Fruit fly (Drosophila melanogaster): Measurements from ENCODE around the gene RluA-2.

The RluA-2 gene

DNA sequence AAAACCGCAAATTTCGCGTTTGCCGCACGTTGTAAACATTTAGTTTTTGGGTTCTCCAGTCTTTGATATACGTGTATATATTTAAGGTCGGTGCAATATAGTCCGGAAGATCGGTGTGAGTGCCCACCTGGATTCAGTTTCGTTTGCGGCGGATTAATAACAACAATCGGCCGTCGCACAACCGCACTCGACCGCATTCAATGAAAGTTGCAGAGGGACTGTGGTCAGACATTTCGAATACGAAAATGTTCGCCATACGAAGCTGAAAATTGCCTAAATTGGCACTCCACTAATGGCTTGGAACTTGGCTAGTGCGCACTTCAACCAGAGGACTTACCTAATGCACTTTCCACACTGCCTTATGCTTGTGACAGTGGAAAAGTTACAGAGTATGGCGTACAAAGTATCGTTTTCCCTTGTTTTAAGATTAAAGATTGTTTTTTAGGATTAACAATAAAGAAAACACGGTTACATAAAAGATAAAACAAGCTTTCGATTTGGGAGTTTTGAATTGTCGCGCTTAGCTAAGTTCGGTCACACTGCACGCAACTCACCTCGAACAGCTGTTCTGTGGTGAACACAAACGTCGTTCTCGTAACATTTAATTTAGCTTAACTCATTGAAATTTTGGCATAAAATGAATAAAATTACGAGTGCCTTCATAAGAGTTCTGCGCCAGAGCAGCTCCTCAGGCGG is 29.8 kb downstream of the RluA-2 start, which contains the start of the genes Myo31DF and CG6094 (continued):
- TF ChIP-seq so (GFP tag; IDR thresholded peaks at IDR 0.05) (no peak), Max (GFP tag; optimal IDR thresholded peaks at IDR 0.05) (no peak), Aef1 (GFP tag; IDR thresholded peaks at IDR 0.05) (no peak), Dfd (GFP tag; optimal IDR thresholded peaks at IDR 0.05) (peak in 1 of 2 experiments; percentile 44), ash1 (GFP tag; optimal IDR thresholded peaks at IDR 0.05) (peak; percentile 20), MBD-R2 (GFP tag; IDR thresholded peaks at IDR 0.05) (peak; percentile 58; the same call in 1 of the 2 replicates), HmgZ (tag; optimal IDR thresholded peaks at IDR 0.05) (peak; percentile 81), CG16779 (GFP tag; IDR thresholded peaks at IDR 0.05) (no peak), HHEX (GFP tag; optimal IDR thresholded peaks at IDR 0.05) (peak; percentile 12), CG6175 (GFP tag; IDR thresholded peaks at IDR 0.05) (no peak), Stat92E (GFP tag; optimal IDR thresholded peaks at IDR 0.05) (no peak), Ets65A (GFP tag) (peak; percentile 85), CG1024 (GFP tag; IDR thresholded peaks at IDR 0.05) (peak; percentile 41; the same call in 1 of the 2 replicates), Hr51 (GFP tag; optimal IDR thresholded peaks at IDR 0.05) (peak in 1 of 2 experiments; percentile 26), eyg (GFP tag; optimal IDR thresholded peaks at IDR 0.05) (no peak), Abd-B (GFP tag; optimal IDR thresholded peaks at IDR 0.05) (peak; percentile 49), CG34224 (GFP tag; IDR thresholded peaks at IDR 0.05; ENCODE audit: partially characterized antibody) (no peak), CG9932 (GFP tag; IDR thresholded peaks at IDR 0.05) (peak; percentile 55), bab2 (GFP tag; optimal IDR thresholded peaks at IDR 0.05) (peak; percentile 34), Scr (GFP tag; IDR thresholded peaks at IDR 0.05; ENCODE audit: partially characterized antibody) (0 out of 2 replicates have a peak, but pooled peaks have one; percentile 29), CG17359 (tag; optimal IDR thresholded peaks at IDR 0.05) (no peak), NK7.1 (GFP tag; optimal IDR thresholded peaks at IDR 0.05) (no peak), dysf (GFP tag; IDR thresholded peaks at IDR 0.05) (0 out of 3 replicates have a peak, but pooled peaks have one; percentile 28), vfl (GFP tag; optimal IDR thresholded peaks at IDR 0.05) (peak; percentile 27), zen (tag; optimal IDR thresholded peaks at IDR 0.05) (peak; percentile 62), CG5180 (GFP tag; optimal IDR thresholded peaks at IDR 0.05) (peak; percentile 90), Dip3 (GFP tag; optimal IDR thresholded peaks at IDR 0.05) (no peak), MESR4 (GFP tag; optimal IDR thresholded peaks at IDR 0.05) (peak; percentile 1), CG30020 (tag; optimal IDR thresholded peaks at IDR 0.05) (peak; percentile 71), Sin3A (optimal IDR thresholded peaks at IDR 0.05) (peak; percentile 98), nmo (GFP tag; optimal IDR thresholded peaks at IDR 0.05) (peak; percentile 78), ranshi (GFP tag; IDR thresholded peaks at IDR 0.05) (peak; percentile 5; the same call in 1 of the 2 replicates), prd (optimal IDR thresholded peaks at IDR 0.05) (no peak), prd (GFP tag; IDR thresholded peaks at IDR 0.05) (peak; percentile 17; the same call in 1 of the 3 replicates), CG12769 (tag; optimal IDR thresholded peaks at IDR 0.05) (peak; percentile 76), CG2678 (tag; optimal IDR thresholded peaks at IDR 0.05) (peak; percentile 49), lilli (GFP tag; optimal IDR thresholded peaks at IDR 0.05) (peak; percentile 51), unpg (GFP tag; optimal IDR thresholded peaks at IDR 0.05) (no peak), shn (GFP tag; optimal IDR thresholded peaks at IDR 0.05) (peak; percentile 45), CG17802 (tag; optimal IDR thresholded peaks at IDR 0.05) (peak; percentile 86), Gsc (GFP tag; IDR thresholded peaks at IDR 0.05) (no peak), CG2199 (GFP tag; IDR thresholded peaks at IDR 0.05) (peak; percentile 87; the same call in 2 of the 3 replicates), grau (tag; optimal IDR thresholded peaks at IDR 0.05) (peak; percentile 29), PHDP (tag; optimal IDR thresholded peaks at IDR 0.05) (peak; percentile 10), Vsx1 (GFP tag; optimal IDR thresholded peaks at IDR 0.05) (peak; percentile 59), CG12155 (GFP tag; optimal IDR thresholded peaks at IDR 0.05) (peak; percentile 50), knrl (GFP tag; IDR thresholded peaks at IDR 0.05; ENCODE audit: partially characterized antibody) (peak; percentile 57; the same call in 1 of the 3 replicates), salm (tag; optimal IDR thresholded peaks at IDR 0.05) (peak; percentile 1), exex (tag; optimal IDR thresholded peaks at IDR 0.05) (peak; percentile 19)
